Worm (Caenorhabditis elegans) whole organism, L4/young adult: ENCODE measurements around the gene figl-1.

Source experiments
- W03F9.2 ChIP-seq: fragments of 150-350 bp; optimal IDR thresholded peaks from 2 replicates; lab custom pipeline; 2014; ENCODE audit warnings: missing biosample characterization, missing genetic modification characterization
- dao-5 ChIP-seq: sonication (generic microtip); optimal IDR thresholded peaks from 2 replicates; lab custom pipeline; 2016; ENCODE audit warnings: missing genotype, missing genetic modification characterization, moderate library complexity, missing compliant biosample characterization
- him-1 ChIP-seq: sonication (generic microtip); optimal IDR thresholded peaks from 2 replicates; lab custom pipeline; 2016; ENCODE audit warnings: missing genotype, missing genetic modification reagents, missing genetic modification characterization, missing compliant biosample characterization

- no peak for TF ChIP-seq W03F9.2 (tag; lab: Kevin White, UChicago)
- TF ChIP-seq him-1 (tag; lab: Kevin White, UChicago) = no peak
- no peak for TF ChIP-seq dao-5 (tag; lab: Kevin White, UChicago)
These were observed 25.9 kb downstream of the figl-1 start, which contains the start of gene ZC132.9 for ce11 chrV:4319867-4320266.
